Worm (Caenorhabditis elegans): ENCODE data around the gene C45B11.6.

The C45B11.6 gene

ce11 chrV:11033241-11033640 is 10.6 kb upstream of the C45B11.6 start:
- no peak for TF ChIP-seq drap-1 (GFP tag; optimal IDR thresholded peaks at IDR 0.05)
- no peak for TF ChIP-seq unc-120 (tag; optimal IDR thresholded peaks at IDR 0.05; ENCODE audit: poor library complexity, severe bottlenecking)
- no peak for TF ChIP-seq mab-5 (tag; optimal IDR thresholded peaks at IDR 0.05)
- TF ChIP-seq pha-4 (tag; optimal IDR thresholded peaks at IDR 0.05): no peak
- TF ChIP-seq ham-2 (GFP tag; optimal IDR thresholded peaks at IDR 0.05): no peak
- TF ChIP-seq ceh-83 (GFP tag; optimal IDR thresholded peaks at IDR 0.05): no peak
- no peak for TF ChIP-seq snpc-4 (tag; optimal IDR thresholded peaks at IDR 0.05)
- TF ChIP-seq mep-1 (tag; optimal IDR thresholded peaks at IDR 0.05): no peak
- TF ChIP-seq ceh-43 (GFP tag; optimal IDR thresholded peaks at IDR 0.05): no peak
- no peak for TF ChIP-seq elt-3 (tag; optimal IDR thresholded peaks at IDR 0.05)
- no peak for TF ChIP-seq tbx-8 (GFP tag; optimal IDR thresholded peaks at IDR 0.05)
- TF ChIP-seq lsy-2 (tag; optimal IDR thresholded peaks at IDR 0.05): no peak
- no peak for TF ChIP-seq nhr-237 (tag; optimal IDR thresholded peaks at IDR 0.05)
- no peak for TF ChIP-seq zip-8 (tag; optimal IDR thresholded peaks at IDR 0.05)
- no peak for TF ChIP-seq cnd-1 (tag; optimal IDR thresholded peaks at IDR 0.05)
- TF ChIP-seq nhr-12 (tag; optimal IDR thresholded peaks at IDR 0.05): no peak
- TF ChIP-seq bed-3 (GFP tag; optimal IDR thresholded peaks at IDR 0.05): no peak

DNA sequence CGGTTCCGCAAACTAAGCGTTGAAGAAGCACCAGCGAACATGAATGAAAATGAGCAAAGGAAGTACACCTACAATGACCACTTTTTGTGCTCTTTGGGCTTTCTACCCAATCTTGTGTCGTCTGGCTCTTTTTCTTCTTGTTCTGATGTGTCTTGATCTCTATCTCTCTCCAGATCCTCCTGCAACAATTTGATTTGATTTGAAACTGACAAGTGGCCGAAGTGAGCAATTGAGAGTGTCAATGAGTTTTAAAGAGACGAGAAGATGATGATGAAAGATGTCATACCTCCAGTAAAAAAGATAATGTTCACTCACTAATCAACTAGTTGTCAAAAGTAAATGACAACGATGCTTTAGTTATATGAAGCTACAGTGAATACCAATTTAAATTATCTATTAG is 9.1 kb upstream of the C45B11.6 start, which contains the start of gene pptr-2:
TSS of gene pptr-2 (minus strand) at position 184 of the 400 bp plus-strand sequence.
- TF ChIP-seq unc-120 (tag; optimal IDR thresholded peaks at IDR 0.05; ENCODE audit: poor library complexity, severe bottlenecking) (peak; percentile 50), mep-1 (tag; optimal IDR thresholded peaks at IDR 0.05) (no peak), nhr-76 (tag; optimal IDR thresholded peaks at IDR 0.05) (no peak), lin-32 (GFP tag; optimal IDR thresholded peaks at IDR 0.05) (no peak), hlh-1 (tag; optimal IDR thresholded peaks at IDR 0.05) (peak; percentile 6), unc-62 (GFP tag; optimal IDR thresholded peaks at IDR 0.05) (peak; percentile 97), drap-1 (GFP tag; optimal IDR thresholded peaks at IDR 0.05) (no peak), ces-1 (GFP tag; optimal IDR thresholded peaks at IDR 0.05) (peak; percentile 3), nhr-28 (tag; optimal IDR thresholded peaks at IDR 0.05) (no peak)

ce11 chrV:11039379-11039954 is 4.4 kb upstream of the C45B11.6 start, which contains the start of gene pak-2:
Gene pak-2 (minus strand): TSS chrV:11039429.
- TF ChIP-seq hlh-1 (tag; optimal IDR thresholded peaks at IDR 0.05) (no peak), drap-1 (GFP tag; optimal IDR thresholded peaks at IDR 0.05) (peak; percentile 64), mls-2 (tag; optimal IDR thresholded peaks at IDR 0.05) (peak; percentile 82), ceh-43 (GFP tag; optimal IDR thresholded peaks at IDR 0.05) (no peak), sptf-1 (tag; optimal IDR thresholded peaks at IDR 0.05) (peak; percentile 87), ceh-39 (tag; optimal IDR thresholded peaks at IDR 0.05) (peak; percentile 73), cnd-1 (tag; optimal IDR thresholded peaks at IDR 0.05) (peak; percentile 76), nhr-237 (tag; optimal IDR thresholded peaks at IDR 0.05) (peak; percentile 94), ceh-83 (GFP tag; optimal IDR thresholded peaks at IDR 0.05) (peak; percentile 77), mep-1 (tag; optimal IDR thresholded peaks at IDR 0.05) (peak; percentile 67), unc-62 (GFP tag; optimal IDR thresholded peaks at IDR 0.05) (peak; percentile 61), lin-32 (GFP tag; optimal IDR thresholded peaks at IDR 0.05) (peak; percentile 62), lin-13 (tag; optimal IDR thresholded peaks at IDR 0.05) (peak; percentile 15), sem-2 (GFP tag; optimal IDR thresholded peaks at IDR 0.05) (peak; percentile 13), elt-1 (tag; optimal IDR thresholded peaks at IDR 0.05; ENCODE audit: borderline replicate concordance, insufficient read depth) (no peak), zip-8 (tag; optimal IDR thresholded peaks at IDR 0.05) (no peak), ces-1 (GFP tag; optimal IDR thresholded peaks at IDR 0.05) (peak; percentile 93), nhr-2 (tag; optimal IDR thresholded peaks at IDR 0.05) (peak; percentile 58), lsy-2 (tag; optimal IDR thresholded peaks at IDR 0.05) (peak; percentile 71)

DNA sequence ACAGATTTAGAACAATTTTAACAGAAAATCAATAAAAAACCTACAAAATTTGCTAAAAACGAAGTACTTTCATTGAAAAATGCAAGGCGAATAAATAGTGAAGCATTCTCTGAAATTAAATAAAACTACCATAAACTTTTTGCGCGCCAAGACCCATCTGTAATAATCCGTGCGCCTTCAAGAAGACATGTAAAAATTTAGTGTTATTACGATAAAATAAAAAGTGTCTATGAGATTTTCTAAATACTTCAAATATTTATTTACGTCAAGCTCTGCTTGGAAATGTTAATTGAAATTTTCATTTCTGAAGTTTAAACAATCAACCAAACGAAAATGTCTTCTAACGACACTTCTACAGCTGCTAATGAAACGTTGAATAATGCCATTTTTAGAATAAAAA is 3.8 kb upstream of the C45B11.6 start, which contains the start of gene C45B11.9:
TSS of gene C45B11.9 (plus strand) at position 301 of the 400 bp plus-strand sequence.
- no peak for TF ChIP-seq lin-13 (tag; optimal IDR thresholded peaks at IDR 0.05)
- TF ChIP-seq mls-2 (tag; optimal IDR thresholded peaks at IDR 0.05): no peak
- TF ChIP-seq nhr-2 (tag; optimal IDR thresholded peaks at IDR 0.05): no peak
- no peak for TF ChIP-seq nhr-12 (tag; optimal IDR thresholded peaks at IDR 0.05)

DNA sequence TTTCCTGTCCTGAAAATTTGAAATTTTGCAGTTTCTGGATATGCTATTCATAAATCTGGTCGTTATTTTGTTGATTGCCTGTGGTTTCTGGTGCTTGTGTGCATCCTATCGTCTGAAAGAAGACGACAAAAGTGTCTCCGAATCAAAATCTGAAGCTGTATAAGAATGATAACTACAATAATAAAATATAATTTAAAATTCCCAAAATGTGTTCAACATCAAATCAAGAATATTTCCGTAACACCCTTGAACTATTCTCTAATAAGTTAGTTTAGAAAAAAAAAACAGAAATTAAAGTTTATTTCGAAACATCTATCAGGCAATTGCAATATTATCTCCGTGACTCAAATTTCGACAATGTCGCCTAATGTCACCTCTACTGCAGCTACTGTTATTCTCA is 3.4 kb upstream of the C45B11.6 start, which contains the start of gene C45B11.8:
TSS of gene C45B11.8 (plus strand) at position 301 of the 400 bp plus-strand sequence.
- no peak for TF ChIP-seq M03D4.4 (tag; optimal IDR thresholded peaks at IDR 0.05)
- TF ChIP-seq nhr-28 (tag; optimal IDR thresholded peaks at IDR 0.05): no peak
- no peak for TF ChIP-seq mab-5 (tag; optimal IDR thresholded peaks at IDR 0.05)
- TF ChIP-seq unc-120 (tag; optimal IDR thresholded peaks at IDR 0.05; ENCODE audit: poor library complexity, severe bottlenecking): no peak
- no peak for TF ChIP-seq ceh-43 (GFP tag; optimal IDR thresholded peaks at IDR 0.05)
- TF ChIP-seq snpc-4 (tag; optimal IDR thresholded peaks at IDR 0.05): no peak
- TF ChIP-seq lin-13 (tag; optimal IDR thresholded peaks at IDR 0.05): no peak
- TF ChIP-seq ztf-11 (tag; optimal IDR thresholded peaks at IDR 0.05): no peak
- TF ChIP-seq tbx-8 (GFP tag; optimal IDR thresholded peaks at IDR 0.05): no peak
- no peak for TF ChIP-seq lin-32 (GFP tag; optimal IDR thresholded peaks at IDR 0.05)
- no peak for TF ChIP-seq mep-1 (tag; optimal IDR thresholded peaks at IDR 0.05)
- TF ChIP-seq nhr-237 (tag; optimal IDR thresholded peaks at IDR 0.05): no peak
- TF ChIP-seq ham-2 (GFP tag; optimal IDR thresholded peaks at IDR 0.05): no peak
- no peak for TF ChIP-seq unc-62 (GFP tag; optimal IDR thresholded peaks at IDR 0.05)
- TF ChIP-seq nhr-2 (tag; optimal IDR thresholded peaks at IDR 0.05): no peak
- TF ChIP-seq unc-39 (tag; optimal IDR thresholded peaks at IDR 0.05): no peak
- TF ChIP-seq sem-2 (GFP tag; optimal IDR thresholded peaks at IDR 0.05): no peak
- no peak for TF ChIP-seq zip-8 (tag; optimal IDR thresholded peaks at IDR 0.05)
- no peak for TF ChIP-seq ceh-39 (tag; optimal IDR thresholded peaks at IDR 0.05)
- no peak for TF ChIP-seq drap-1 (GFP tag; optimal IDR thresholded peaks at IDR 0.05)

Data from whole organism, mixed stage, embryonic.